Worm (Caenorhabditis elegans): Measurements from ENCODE around the gene srd-12.
A peak's percentile ranks its signal among the peaks of the same experiment; 100 is the strongest.

srd-12 gene

DNA sequence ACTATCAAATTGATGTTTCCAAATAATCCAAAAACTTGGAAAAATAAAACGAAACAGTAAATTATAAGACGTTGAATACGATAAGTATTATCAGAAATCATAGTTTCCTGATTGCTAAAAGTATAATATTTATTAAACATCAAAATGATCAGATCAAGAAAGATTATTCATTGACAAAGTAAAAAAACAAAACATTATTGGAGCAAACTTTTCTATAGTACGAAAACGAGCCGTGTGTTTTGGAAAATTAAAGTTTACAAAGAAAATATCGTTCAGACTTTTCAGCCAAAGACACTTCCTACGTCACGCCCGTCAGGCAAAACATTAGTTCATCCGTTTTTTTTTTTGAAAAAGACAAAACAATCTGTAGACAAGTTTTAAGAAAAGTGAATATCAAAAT, 6.3 kb downstream of the srd-12 start, which contains the start of gene srsx-15:
TSS of gene srsx-15 (minus strand) at position 101 of the 400 bp plus-strand sequence.
- TF ChIP-seq W03F9.2 (tag; optimal IDR thresholded peaks at IDR 0.05) (no peak), dao-5 (tag; optimal IDR thresholded peaks at IDR 0.05) (no peak), him-1 (tag; optimal IDR thresholded peaks at IDR 0.05) (no peak)

DNA sequence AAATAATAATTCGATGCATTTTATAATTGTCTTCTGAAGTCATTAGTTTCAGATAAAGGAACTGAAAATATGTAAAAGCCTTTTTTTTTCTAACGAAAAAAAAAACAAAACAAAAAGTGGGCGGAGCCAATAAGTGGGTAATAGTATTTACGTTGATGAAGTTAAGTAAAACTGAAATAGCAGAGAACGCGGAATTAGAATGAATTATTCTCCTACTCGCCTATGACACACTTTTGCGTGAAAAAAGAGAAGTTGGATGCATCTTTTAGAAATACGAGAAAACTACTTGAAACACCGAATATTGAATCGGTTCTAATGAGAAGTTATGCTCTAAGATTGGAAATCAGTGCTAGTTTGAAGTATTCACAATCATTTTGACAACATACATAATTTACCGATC, 10.4 kb downstream of the srd-12 start, which contains the start of gene srsx-16:
TSS of gene srsx-16 (minus strand) at position 101 of the 400 bp plus-strand sequence.
- TF ChIP-seq W03F9.2 (tag; optimal IDR thresholded peaks at IDR 0.05) (no peak), him-1 (tag; optimal IDR thresholded peaks at IDR 0.05) (no peak), dao-5 (tag; optimal IDR thresholded peaks at IDR 0.05) (no peak)

DNA sequence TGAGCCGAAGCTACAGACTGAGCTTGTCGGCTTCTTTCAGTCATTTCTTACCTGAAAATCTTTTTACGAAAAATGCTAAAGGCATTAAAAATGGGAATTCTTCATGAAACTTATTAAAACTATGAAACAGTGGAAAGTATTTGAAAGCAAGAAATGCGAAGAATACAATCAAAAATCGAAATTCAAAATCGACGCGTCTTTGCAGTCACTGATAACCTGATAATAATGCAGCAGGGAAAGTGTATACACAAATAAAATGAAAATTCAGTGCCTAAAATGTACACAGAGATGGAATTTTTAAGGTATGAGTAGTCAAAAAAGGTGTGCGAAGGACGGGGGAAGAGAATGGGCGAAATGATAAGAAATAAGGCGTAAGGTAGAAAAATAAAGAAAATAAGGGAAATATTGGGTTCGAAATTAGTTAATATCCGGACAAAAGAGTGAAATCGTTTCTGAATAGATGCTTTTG, 15.5 kb downstream of the srd-12 start, which contains the start of gene C39H7.4:
TSS of gene C39H7.4 (minus strand) at position 51 of the 469 bp plus-strand sequence.
- TF ChIP-seq dao-5 (tag; optimal IDR thresholded peaks at IDR 0.05) (no peak), him-1 (tag; optimal IDR thresholded peaks at IDR 0.05) (no peak), W03F9.2 (tag; optimal IDR thresholded peaks at IDR 0.05) (no peak)

DNA sequence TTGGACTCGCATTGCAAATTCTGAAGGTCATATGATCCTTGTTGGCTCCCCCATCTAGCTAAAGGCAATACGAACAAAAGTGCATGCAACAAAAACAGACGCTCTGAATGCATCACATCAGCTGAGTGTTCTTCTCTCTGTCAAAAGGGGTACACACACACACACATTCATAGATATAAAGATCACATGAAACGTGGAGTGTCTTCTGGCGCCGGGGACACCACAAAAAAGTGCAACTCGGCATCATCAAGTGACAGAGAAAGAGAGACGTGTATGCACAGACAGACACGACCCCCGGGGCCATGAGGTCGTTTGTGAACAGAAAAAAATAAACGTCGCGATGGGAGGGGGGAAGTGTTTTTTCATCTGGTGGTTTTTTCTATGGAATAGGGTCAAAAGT, 22.7 kb downstream of the srd-12 start:
- no peak for TF ChIP-seq dao-5 (tag; optimal IDR thresholded peaks at IDR 0.05)
- TF ChIP-seq him-1 (tag; optimal IDR thresholded peaks at IDR 0.05) = peak; percentile 95
- TF ChIP-seq W03F9.2 (tag; optimal IDR thresholded peaks at IDR 0.05) = peak; percentile 42

DNA sequence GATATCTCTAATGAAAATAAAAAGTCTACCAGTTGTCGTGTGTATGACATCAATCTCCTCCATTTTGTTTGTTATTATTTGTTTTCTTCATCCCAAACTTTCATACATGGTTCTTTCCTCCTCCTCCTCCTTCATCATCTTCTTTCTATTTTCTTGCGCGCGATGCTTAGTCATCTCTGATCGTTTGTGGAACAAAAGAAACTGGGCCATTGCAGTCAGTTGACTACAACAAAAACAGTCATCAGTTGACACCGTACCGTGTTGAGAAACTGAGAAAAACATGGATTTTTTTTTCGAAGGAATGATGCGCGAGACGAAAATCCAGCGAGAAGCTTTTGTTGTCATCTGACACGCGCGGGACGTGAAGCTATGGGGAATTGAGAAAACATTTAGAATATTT, 24.8 kb downstream of the srd-12 start:
- TF ChIP-seq W03F9.2 (tag; optimal IDR thresholded peaks at IDR 0.05) = no peak
- TF ChIP-seq him-1 (tag; optimal IDR thresholded peaks at IDR 0.05) = no peak
- no peak for TF ChIP-seq dao-5 (tag; optimal IDR thresholded peaks at IDR 0.05)

DNA sequence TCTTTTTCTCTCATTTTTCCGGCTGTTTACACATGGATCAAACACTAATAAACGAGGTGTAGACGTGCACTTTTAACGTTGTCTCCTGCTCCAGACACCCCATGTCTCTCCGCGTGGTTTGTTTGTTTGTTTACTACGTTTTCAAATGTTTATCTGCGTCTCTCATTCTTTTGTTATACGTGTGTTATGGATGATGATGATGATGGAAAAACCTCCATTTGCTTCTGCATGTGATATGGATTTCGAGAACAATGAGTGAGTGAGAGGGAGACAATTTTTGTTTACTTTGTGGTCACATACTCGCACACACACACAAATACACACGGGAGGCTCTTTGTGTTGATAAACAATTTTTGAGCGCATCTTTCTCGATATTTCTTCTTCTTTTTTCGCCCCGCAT, 25.6 kb downstream of the srd-12 start:
- TF ChIP-seq him-1 (tag; optimal IDR thresholded peaks at IDR 0.05) (no peak), dao-5 (tag; optimal IDR thresholded peaks at IDR 0.05) (no peak), W03F9.2 (tag; optimal IDR thresholded peaks at IDR 0.05) (no peak)

DNA sequence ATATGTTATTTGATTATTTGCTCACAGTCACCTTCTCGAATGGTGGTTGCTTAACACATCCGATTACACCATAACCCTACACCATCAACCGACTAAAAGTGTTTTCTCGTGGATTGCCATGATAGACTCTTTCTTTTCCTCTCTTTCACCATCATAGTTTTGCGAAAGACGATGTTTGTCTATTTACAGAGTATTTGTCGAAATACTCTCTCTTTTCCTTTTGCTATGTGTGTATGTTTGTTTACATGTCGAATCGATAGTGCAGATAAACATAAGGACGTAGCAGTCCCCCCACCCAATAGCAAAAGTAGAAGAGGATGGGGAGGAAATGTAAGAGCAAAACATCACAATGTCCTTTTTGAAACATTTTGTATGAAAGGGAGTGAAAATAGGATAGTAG, 26.7 kb downstream of the srd-12 start:
- TF ChIP-seq W03F9.2 (tag; optimal IDR thresholded peaks at IDR 0.05) (no peak), dao-5 (tag; optimal IDR thresholded peaks at IDR 0.05) (no peak)

DNA sequence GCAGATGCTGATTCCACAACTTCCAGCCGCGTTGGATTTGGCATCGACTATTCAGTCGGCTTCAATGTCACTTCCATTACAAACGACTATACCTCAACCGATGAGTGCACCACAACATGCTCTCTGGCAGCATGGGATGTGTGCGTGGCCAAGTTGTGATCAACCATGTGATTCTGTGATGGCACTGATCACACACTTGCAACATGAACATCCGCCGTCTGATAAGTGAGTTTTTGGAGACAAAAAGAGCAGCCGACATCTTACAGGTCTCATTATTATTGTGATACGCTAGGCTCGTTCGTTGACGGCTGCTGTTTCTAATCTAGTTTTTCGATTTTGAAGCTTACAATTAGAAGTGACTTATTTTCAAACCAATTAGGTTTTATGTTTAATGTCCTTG, 27.6 kb downstream of the srd-12 start:
- no peak for TF ChIP-seq him-1 (tag; optimal IDR thresholded peaks at IDR 0.05)
- TF ChIP-seq dao-5 (tag; optimal IDR thresholded peaks at IDR 0.05) = no peak
- TF ChIP-seq W03F9.2 (tag; optimal IDR thresholded peaks at IDR 0.05) = no peak

DNA sequence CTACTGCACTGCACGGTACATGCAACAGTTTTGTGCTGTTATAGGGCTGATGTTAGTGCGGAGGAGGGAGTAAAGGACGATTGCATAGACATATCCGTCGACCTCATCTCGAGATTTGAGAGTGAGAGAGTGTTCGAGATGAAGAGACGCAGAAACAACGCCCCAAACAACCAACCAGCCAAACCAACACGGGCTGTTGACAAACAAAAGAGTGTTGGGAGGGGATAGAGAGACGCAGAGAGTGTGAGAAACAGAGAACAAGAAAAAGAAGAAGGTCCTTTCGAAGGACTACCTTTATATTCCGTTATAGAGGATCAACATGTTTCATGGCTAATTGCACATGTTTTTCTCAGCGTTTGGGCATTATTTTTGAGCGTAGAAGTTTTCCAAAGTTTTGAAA, 29.7 kb downstream of the srd-12 start:
- no peak for TF ChIP-seq dao-5 (tag; optimal IDR thresholded peaks at IDR 0.05)

DNA sequence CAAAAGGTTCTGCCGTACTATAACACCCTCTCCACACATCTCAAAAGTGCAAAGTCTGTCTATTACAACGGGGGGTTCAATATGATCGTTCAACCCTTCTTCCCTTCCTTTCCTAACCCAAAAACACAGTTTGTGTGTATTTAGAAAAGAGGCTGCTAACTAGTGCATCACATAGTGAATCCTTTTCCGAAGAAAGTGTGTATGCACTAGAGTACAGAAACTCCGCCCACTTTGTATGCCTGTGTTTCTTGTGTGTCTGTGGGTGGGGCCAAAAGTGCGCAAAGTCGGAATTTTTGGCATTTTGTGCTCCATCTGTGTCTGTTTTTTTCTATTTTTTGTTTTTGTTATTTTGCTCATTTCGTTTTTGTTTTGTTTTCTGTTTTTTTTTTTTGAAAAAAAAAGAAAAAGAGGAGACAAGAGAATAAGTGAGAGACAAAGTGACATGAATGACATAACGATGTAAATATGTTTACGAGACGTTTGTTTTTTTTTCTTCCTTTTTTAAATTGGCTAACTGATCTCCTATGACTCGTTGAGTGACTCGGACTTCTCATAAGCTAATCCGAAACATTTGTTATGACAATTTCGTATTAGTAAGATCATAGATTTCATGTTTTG, 31.4 kb downstream of the srd-12 start:
- TF ChIP-seq him-1 (tag; optimal IDR thresholded peaks at IDR 0.05) (no peak), W03F9.2 (tag; optimal IDR thresholded peaks at IDR 0.05) (no peak), dao-5 (tag; optimal IDR thresholded peaks at IDR 0.05) (no peak)

DNA sequence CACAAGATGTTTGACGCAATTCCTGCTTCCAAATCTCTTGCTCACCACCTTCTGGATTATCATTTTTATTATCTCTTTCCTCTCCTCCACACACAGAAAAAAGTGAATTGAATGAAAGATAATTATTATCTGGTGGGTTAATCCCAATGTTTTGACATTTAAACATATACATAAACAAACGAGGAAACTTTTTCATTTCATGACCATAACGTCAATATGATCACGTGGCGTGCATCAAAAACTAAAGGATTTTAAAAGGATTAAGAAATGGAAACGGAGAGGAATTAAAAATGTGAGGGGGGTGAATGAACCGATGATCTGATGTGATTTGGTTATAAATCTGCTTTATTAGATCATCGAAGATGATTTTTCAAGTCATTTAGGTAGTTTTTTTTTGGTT, 34.5 kb downstream of the srd-12 start:
- TF ChIP-seq W03F9.2 (tag; optimal IDR thresholded peaks at IDR 0.05) (no peak), him-1 (tag; optimal IDR thresholded peaks at IDR 0.05) (no peak), dao-5 (tag; optimal IDR thresholded peaks at IDR 0.05) (no peak)

DNA sequence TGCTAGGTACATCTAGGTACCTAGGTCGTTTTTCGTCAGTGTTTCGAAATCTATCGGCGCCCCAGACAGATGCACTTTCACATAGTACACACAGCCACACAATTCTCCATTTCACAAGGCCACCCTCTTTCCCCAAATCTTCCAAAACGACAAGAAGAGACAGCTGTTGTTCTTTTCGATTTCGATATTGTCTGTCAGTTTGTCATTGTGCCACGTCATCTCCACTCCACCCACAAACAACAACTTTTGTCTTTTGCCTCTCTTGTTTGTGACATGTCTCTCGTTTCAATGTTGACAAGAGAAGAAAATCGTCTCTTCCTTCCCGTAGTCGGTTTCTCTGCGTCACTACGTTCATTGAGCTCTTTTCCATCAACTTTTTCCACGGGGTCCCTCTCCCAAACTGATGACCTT, 36.2 kb downstream of the srd-12 start:
- no peak for TF ChIP-seq him-1 (tag; optimal IDR thresholded peaks at IDR 0.05)
- TF ChIP-seq dao-5 (tag; optimal IDR thresholded peaks at IDR 0.05) = no peak
- TF ChIP-seq W03F9.2 (tag; optimal IDR thresholded peaks at IDR 0.05) = no peak

DNA sequence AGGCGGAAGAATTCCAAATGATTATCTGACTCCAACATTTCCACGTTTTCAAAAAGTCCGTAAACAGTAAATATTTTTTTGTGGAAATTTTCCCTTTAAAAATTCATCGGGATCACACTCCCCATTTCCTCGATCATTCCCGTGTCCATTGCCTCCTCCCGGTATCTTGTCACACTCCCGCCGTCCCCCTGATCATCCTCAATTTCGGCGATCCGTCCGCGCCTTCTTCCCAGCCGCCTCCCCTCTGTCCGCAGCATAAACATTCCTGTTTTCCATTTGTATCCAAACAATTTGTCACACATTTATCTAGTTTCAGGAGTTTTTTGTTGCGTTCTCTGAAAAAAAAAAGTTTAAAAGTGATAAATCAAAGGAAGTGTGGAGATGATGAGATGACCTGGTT, 37.1 kb downstream of the srd-12 start:
- TF ChIP-seq dao-5 (tag; optimal IDR thresholded peaks at IDR 0.05) = no peak
- TF ChIP-seq W03F9.2 (tag; optimal IDR thresholded peaks at IDR 0.05) = no peak
- TF ChIP-seq him-1 (tag; optimal IDR thresholded peaks at IDR 0.05) = no peak

DNA sequence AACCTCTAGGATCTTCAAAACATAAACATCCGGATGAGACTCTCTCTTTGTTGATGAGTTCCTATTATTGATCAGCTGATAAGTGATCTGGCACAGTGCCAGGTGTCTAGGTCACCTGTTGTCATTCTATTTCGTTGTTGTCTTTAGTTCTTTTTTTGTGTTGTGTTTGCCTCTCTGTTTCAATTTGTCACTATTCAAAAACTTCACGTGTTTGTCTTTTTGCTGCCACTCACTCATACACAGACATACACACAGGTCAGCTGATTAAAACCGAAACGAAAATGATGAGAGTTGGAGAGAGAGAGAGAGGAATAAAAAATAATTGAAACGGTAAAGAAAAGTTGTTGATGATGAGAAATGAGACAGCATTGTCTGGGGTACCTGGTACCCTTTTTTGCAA, 38.9 kb downstream of the srd-12 start:
- no peak for TF ChIP-seq W03F9.2 (tag; optimal IDR thresholded peaks at IDR 0.05)
- no peak for TF ChIP-seq him-1 (tag; optimal IDR thresholded peaks at IDR 0.05)
- TF ChIP-seq dao-5 (tag; optimal IDR thresholded peaks at IDR 0.05) = no peak

DNA sequence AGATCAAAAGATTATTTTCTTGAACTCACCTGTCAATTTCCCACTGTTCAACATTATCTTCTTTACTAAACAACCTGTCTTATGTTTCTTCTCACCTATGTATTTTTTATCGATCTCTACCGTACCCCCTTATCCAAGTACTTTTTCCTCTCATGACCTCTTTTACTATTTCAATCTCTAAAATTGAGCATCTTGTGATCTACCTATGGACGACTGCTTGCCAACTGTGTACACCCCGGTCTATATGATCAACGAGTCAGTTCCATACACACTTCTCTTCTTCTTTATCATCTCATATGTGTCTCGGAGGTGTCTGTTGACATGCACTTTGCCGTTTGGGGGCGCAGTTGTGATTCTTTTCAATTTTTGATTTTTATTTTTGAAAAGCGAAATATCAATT, 39.9 kb downstream of the srd-12 start:
- no peak for TF ChIP-seq dao-5 (tag; optimal IDR thresholded peaks at IDR 0.05)
- no peak for TF ChIP-seq W03F9.2 (tag; optimal IDR thresholded peaks at IDR 0.05)
- no peak for TF ChIP-seq him-1 (tag; optimal IDR thresholded peaks at IDR 0.05)

Measured in whole organism, L4/young adult.